Fruit fly (Drosophila melanogaster) whole organism, prepupa: ENCODE measurements around the gene CG18581.

ENCODE experiments used
- CG10631 ChIP-seq: fragments of 200-800 bp; sonication (Bioruptor generic); optimal IDR thresholded peaks from 2 replicates; lab custom pipeline; 2016; ENCODE audit warnings: missing biosample characterization, missing genetic modification characterization
- CG10669 ChIP-seq: fragments of 200-800 bp; sonication (Bioruptor generic); optimal IDR thresholded peaks from 3 replicates; lab custom pipeline; 2018; ENCODE audit warnings: missing biosample characterization, mild to moderate bottlenecking, missing genetic modification characterization, moderate library complexity
- CG11294 ChIP-seq: fragments of 200-800 bp; sonication (Bioruptor generic); IDR thresholded peaks from 2 replicates; pipeline ENCODE4 v1.3.6; 2022; ENCODE audit warnings: missing biosample characterization, missing genetic modification characterization
- CG11762 ChIP-seq: fragments of 200-800 bp; sonication (Bioruptor generic); optimal IDR thresholded peaks from 3 replicates; lab custom pipeline; 2016; ENCODE audit warnings: missing biosample characterization, missing genetic modification characterization; ENCODE audit not compliant: insufficient read depth
- CG15336 ChIP-seq: fragments of 200-800 bp; sonication (Bioruptor generic); IDR thresholded peaks from 2 replicates; pipeline ENCODE4 v1.3.6; 2022; ENCODE audit warnings: missing biosample characterization, missing genetic modification characterization
- CG1621 ChIP-seq: fragments of 200-800 bp; sonication (Bioruptor generic); optimal IDR thresholded peaks from 3 replicates; lab custom pipeline; 2018; ENCODE audit warnings: missing biosample characterization, mild to moderate bottlenecking, missing genetic modification characterization
- CG16779 ChIP-seq: fragments of 200-800 bp; sonication (Bioruptor generic); optimal IDR thresholded peaks from 3 replicates; lab custom pipeline; 2017; ENCODE audit warnings: missing biosample characterization, mild to moderate bottlenecking, missing genetic modification characterization
- CG3032 ChIP-seq: fragments of 200-800 bp; optimal IDR thresholded peaks from 2 replicates; lab custom pipeline; 2019; ENCODE audit warnings: missing biosample characterization, mild to moderate bottlenecking, missing genetic modification characterization, moderate library complexity
- CG31627 ChIP-seq: fragments of 200-800 bp; sonication (Bioruptor generic); optimal IDR thresholded peaks from 3 replicates; lab custom pipeline; 2016; ENCODE audit warnings: missing biosample characterization, missing genetic modification characterization
- CG32006 ChIP-seq: fragments of 200-800 bp; sonication (Bioruptor generic); optimal IDR thresholded peaks from 3 replicates; lab custom pipeline; 2017; ENCODE audit warnings: missing biosample characterization, mild to moderate bottlenecking, missing genetic modification characterization
- CG34406 ChIP-seq: fragments of 200-800 bp; sonication (Bioruptor generic); optimal IDR thresholded peaks from 3 replicates; lab custom pipeline; 2016; ENCODE audit warnings: missing biosample characterization, missing genetic modification characterization
- CG3919 ChIP-seq: fragments of 200-800 bp; sonication (Bioruptor generic); optimal IDR thresholded peaks from 3 replicates; lab custom pipeline; 2016; ENCODE audit warnings: missing biosample characterization, missing genetic modification characterization
- CG6163 ChIP-seq: fragments of 200-800 bp; sonication (Bioruptor generic); IDR thresholded peaks from 3 replicates; pipeline ENCODE4 v1.3.6; 2022; ENCODE audit warnings: missing biosample characterization, missing genetic modification characterization
- CG6792 ChIP-seq: fragments of 200-800 bp; sonication (Bioruptor generic); optimal IDR thresholded peaks from 3 replicates; lab custom pipeline; 2016; ENCODE audit warnings: missing biosample characterization, missing genetic modification characterization
- CG6808 ChIP-seq: fragments of 200-800 bp; sonication (Bioruptor generic); optimal IDR thresholded peaks from 3 replicates; lab custom pipeline; 2017; ENCODE audit warnings: missing biosample characterization, missing genetic modification characterization, mild to moderate bottlenecking, moderate library complexity, missing genetic modification reagents
- CG6854 ChIP-seq: fragments of 200-800 bp; sonication (Bioruptor generic); optimal IDR thresholded peaks from 2 replicates; lab custom pipeline; 2017; ENCODE audit warnings: missing biosample characterization, mild to moderate bottlenecking, missing genetic modification characterization
- CG8119 ChIP-seq: fragments of 200-800 bp; sonication (Bioruptor generic); IDR thresholded peaks from 3 replicates; pipeline ENCODE4 v1.3.6; 2022; ENCODE audit warnings: missing biosample characterization, missing genetic modification characterization
- CG8319 ChIP-seq: fragments of 200-800 bp; sonication (Bioruptor generic); optimal IDR thresholded peaks from 3 replicates; lab custom pipeline; 2016; ENCODE audit warnings: missing biosample characterization, missing genetic modification characterization
- CG9139 ChIP-seq: fragments of 200-800 bp; sonication (Bioruptor generic); optimal IDR thresholded peaks from 3 replicates; lab custom pipeline; 2017; ENCODE audit warnings: missing biosample characterization, mild to moderate bottlenecking, missing genetic modification characterization
- Eip75B ChIP-seq: fragments of 200-800 bp; sonication (Bioruptor generic); optimal IDR thresholded peaks from 3 replicates; lab custom pipeline; 2016; ENCODE audit warnings: missing biosample characterization, missing genetic modification characterization
- Eip78C ChIP-seq: fragments of 200-800 bp; sonication (Bioruptor generic); peaks from one replicate; lab custom pipeline; 2016; ENCODE audit warnings: missing biosample characterization, missing genetic modification characterization
- Eip93F ChIP-seq: fragments of 200-800 bp; sonication (Bioruptor generic); optimal IDR thresholded peaks from 2 replicates; lab custom pipeline; 2016; ENCODE audit warnings: missing biosample characterization, mild to moderate bottlenecking, missing genetic modification characterization
- Ets21C ChIP-seq: fragments of 200-800 bp; sonication (Bioruptor generic); optimal IDR thresholded peaks from 3 replicates; lab custom pipeline; 2016; ENCODE audit warnings: missing biosample characterization, missing genetic modification characterization
- Ets96B ChIP-seq: fragments of 200-800 bp; optimal IDR thresholded peaks from 2 replicates; lab custom pipeline; 2019; ENCODE audit warnings: missing biosample characterization, mild to moderate bottlenecking, missing genetic modification characterization, moderate library complexity
- Gug ChIP-seq: fragments of 200-800 bp; sonication (Bioruptor generic); IDR thresholded peaks from 2 replicates; pipeline ENCODE4 v1.3.6; 2022; ENCODE audit warnings: missing biosample characterization, missing genetic modification characterization
- Hr38 ChIP-seq: sonication (Bioruptor generic); optimal IDR thresholded peaks from 2 replicates; lab custom pipeline; 2016; ENCODE audit warnings: missing biosample characterization, missing genetic modification characterization
- Hr39 ChIP-seq: fragments of 200-800 bp; sonication (Bioruptor generic); optimal IDR thresholded peaks from 2 replicates; lab custom pipeline; 2016; ENCODE audit warnings: missing biosample characterization, missing genetic modification characterization
- Hr4 ChIP-seq: fragments of 200-800 bp; sonication (Bioruptor generic); optimal IDR thresholded peaks from 3 replicates; lab custom pipeline; 2016; ENCODE audit warnings: missing biosample characterization, missing genetic modification characterization
- Lpt ChIP-seq: fragments of 200-800 bp; sonication (Bioruptor generic); optimal IDR thresholded peaks from 3 replicates; lab custom pipeline; 2016; ENCODE audit warnings: missing biosample characterization, missing genetic modification characterization
- OdsH ChIP-seq: fragments of 200-800 bp; sonication (Bioruptor generic); optimal IDR thresholded peaks from 3 replicates; lab custom pipeline; 2016; ENCODE audit warnings: missing biosample characterization, missing genetic modification characterization
- Smox ChIP-seq: fragments of 200-800 bp; sonication (Bioruptor generic); optimal IDR thresholded peaks from 3 replicates; lab custom pipeline; 2016; ENCODE audit warnings: missing biosample characterization, missing genetic modification characterization
- Sox14 ChIP-seq: fragments of 200-800 bp; sonication (Bioruptor generic); optimal IDR thresholded peaks from 3 replicates; lab custom pipeline; 2016; ENCODE audit warnings: missing biosample characterization, missing genetic modification characterization
- acj6 ChIP-seq: fragments of 200-800 bp; sonication (Bioruptor generic); optimal IDR thresholded peaks from 3 replicates; lab custom pipeline; 2016; ENCODE audit warnings: missing biosample characterization, missing genetic modification characterization
- cyc ChIP-seq: fragments of 200-800 bp; sonication (Bioruptor generic); optimal IDR thresholded peaks from 3 replicates; lab custom pipeline; 2016; ENCODE audit warnings: missing biosample characterization, missing genetic modification characterization
- dac ChIP-seq: fragments of 200-800 bp; sonication (Bioruptor generic); optimal IDR thresholded peaks from 2 replicates; lab custom pipeline; 2017; ENCODE audit warnings: missing biosample characterization, mild to moderate bottlenecking, missing genetic modification characterization
- eg ChIP-seq: fragments of 200-800 bp; sonication (Bioruptor generic); IDR thresholded peaks from 3 replicates; pipeline ENCODE4 v1.3.6; 2022; ENCODE audit warnings: missing biosample characterization, missing genetic modification characterization
- fd59A ChIP-seq: fragments of 200-800 bp; sonication (Bioruptor generic); optimal IDR thresholded peaks from 2 replicates; lab custom pipeline; 2017; ENCODE audit warnings: missing biosample characterization, mild to moderate bottlenecking, missing genetic modification characterization, missing genetic modification reagents
- fd85E ChIP-seq: fragments of 200-800 bp; sonication (Bioruptor generic); optimal IDR thresholded peaks from 3 replicates; lab custom pipeline; 2016; ENCODE audit warnings: missing biosample characterization, missing genetic modification characterization
- fkh ChIP-seq: fragments of 200-800 bp; sonication (Bioruptor generic); optimal IDR thresholded peaks from 3 replicates; lab custom pipeline; 2017; ENCODE audit warnings: missing biosample characterization, mild to moderate bottlenecking, missing genetic modification characterization, moderate library complexity
- lz ChIP-seq: fragments of 200-800 bp; sonication (Bioruptor generic); optimal IDR thresholded peaks from 3 replicates; lab custom pipeline; 2016; ENCODE audit warnings: missing biosample characterization, missing genetic modification characterization
- net ChIP-seq: fragments of 200-800 bp; sonication (Bioruptor generic); optimal IDR thresholded peaks from 3 replicates; lab custom pipeline; 2016; ENCODE audit warnings: missing biosample characterization, missing genetic modification characterization
- pdm3 ChIP-seq: fragments of 200-800 bp; sonication (Bioruptor generic); optimal IDR thresholded peaks from 3 replicates; lab custom pipeline; 2016; ENCODE audit warnings: missing biosample characterization, missing genetic modification characterization
- salr ChIP-seq, 2 experiments: fragments of 200-800 bp; sonication (Bioruptor generic); optimal IDR thresholded peaks; 3 replicates each; lab custom pipeline; 2016 to 2018; ENCODE audit warnings: missing biosample characterization in 2 of 2, missing genetic modification characterization in 2 of 2, mild to moderate bottlenecking in 1 of 2
- spab ChIP-seq: fragments of 200-800 bp; sonication (Bioruptor generic); optimal IDR thresholded peaks from 2 replicates; lab custom pipeline; 2017; ENCODE audit warnings: missing biosample characterization, mild to moderate bottlenecking, missing genetic modification characterization, missing genetic modification reagents
- ss ChIP-seq, 2 experiments: fragments of 200-800 bp; sonication (Bioruptor generic); optimal IDR thresholded peaks; 2 replicates in 1 of 2; 3 replicates in 1 of 2; lab custom pipeline; 2017 to 2018; ENCODE audit warnings: mild to moderate bottlenecking in 2 of 2, missing biosample characterization in 2 of 2, missing genetic modification characterization in 2 of 2, moderate library complexity in 1 of 2
- svp ChIP-seq: fragments of 200-800 bp; sonication (Bioruptor generic); peaks from one replicate; lab custom pipeline; 2016; ENCODE audit warnings: missing biosample characterization, missing genetic modification characterization
- topi ChIP-seq: fragments of 200-800 bp; sonication (Bioruptor generic); optimal IDR thresholded peaks from 3 replicates; lab custom pipeline; 2016; ENCODE audit warnings: missing biosample characterization, missing genetic modification characterization
- vri ChIP-seq: fragments of 200-800 bp; sonication (Bioruptor generic); optimal IDR thresholded peaks from 3 replicates; lab custom pipeline; 2016; ENCODE audit warnings: missing biosample characterization, mild to moderate bottlenecking, missing genetic modification characterization

Gene CG18581

DNA sequence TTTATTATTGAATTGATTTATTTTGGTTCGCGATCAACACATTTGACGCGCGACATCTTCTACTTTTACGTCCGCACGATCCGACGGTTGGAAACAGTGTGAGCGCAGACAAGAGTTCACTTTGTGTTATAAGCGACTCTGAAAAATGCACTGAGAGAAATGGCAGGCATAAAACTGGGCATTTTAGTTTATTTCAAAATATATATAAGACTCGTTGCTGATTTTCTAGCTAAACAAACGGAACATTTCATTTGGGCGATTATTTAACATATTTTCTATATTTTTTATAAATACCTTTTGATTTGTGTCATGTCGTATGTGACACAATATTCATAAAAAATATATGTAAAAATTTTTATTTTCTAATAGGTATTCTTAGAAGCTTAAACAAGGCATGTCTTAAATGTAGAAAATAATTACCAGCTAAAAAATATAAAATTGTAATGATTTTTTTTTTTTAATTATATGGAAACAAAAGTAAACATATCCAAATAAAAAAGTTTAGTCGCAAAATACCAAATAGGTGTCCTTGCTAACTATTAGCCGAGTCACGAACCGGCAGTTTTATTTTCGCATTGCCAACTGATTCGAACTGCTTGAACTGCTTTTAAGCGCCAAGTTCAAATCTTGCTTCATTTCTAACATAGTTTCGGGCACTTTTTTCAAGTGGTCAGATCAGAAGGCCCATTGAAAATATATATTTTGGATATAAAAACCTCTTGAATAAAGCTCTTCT, 35.9 kb downstream of the CG18581 start, which contains the start of gene Reck (continued):
- TF ChIP-seq cyc (peak; percentile 68), CG32006 (GFP tag; lab: Kevin White, UChicago) (peak; percentile 85), CG6792 (GFP tag; lab: Kevin White, UChicago) (peak; percentile 74), Eip78C (peak; percentile 98), spab (GFP tag; lab: Kevin White, UChicago) (peak; percentile 80), CG6854 (GFP tag; lab: Kevin White, UChicago) (no peak), CG9139 (GFP tag; lab: Kevin White, UChicago) (peak; percentile 78), net (GFP tag; lab: Kevin White, UChicago) (peak; percentile 93), CG10631 (GFP tag; lab: Kevin White, UChicago) (peak; percentile 88), CG1621 (tag; lab: Kevin White, UChicago) (peak; percentile 78)

DNA sequence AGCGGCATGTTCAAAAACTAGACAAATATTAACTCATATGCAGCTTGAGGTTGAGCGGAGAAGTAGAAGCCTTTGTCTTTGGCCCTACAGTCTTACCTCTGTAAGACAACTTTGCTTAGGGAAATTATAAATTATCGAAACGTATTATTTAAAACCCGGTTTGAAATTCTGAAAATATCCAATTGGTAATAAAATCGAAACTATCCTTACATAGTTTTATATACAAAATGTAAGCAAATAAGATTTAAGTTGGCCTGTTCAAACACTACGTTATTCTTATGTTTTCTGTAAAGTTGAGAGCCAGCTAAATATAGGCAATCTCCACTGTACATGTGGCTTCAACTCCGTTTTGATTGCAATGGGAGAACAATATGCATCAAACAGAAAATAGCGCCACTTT, 36.7 kb downstream of the CG18581 start:
- TF ChIP-seq Eip93F (GFP tag; lab: Kevin White, UChicago): no peak
- TF ChIP-seq vri (GFP tag; lab: Kevin White, UChicago): no peak
- TF ChIP-seq cyc: peak; percentile 2
- TF ChIP-seq Sox14: peak; percentile 40
- TF ChIP-seq pdm3: peak; percentile 39
- TF ChIP-seq Eip75B: peak; percentile 13
- TF ChIP-seq CG8319: no peak
- TF ChIP-seq salr (GFP tag; optimal IDR thresholded peaks at IDR 0.05; lab: Kevin White, UChicago): peak in 1 of 2 experiments; percentile 31
- no peak for TF ChIP-seq Ets21C
- peak; percentile 62 for TF ChIP-seq CG6808 (GFP tag; lab: Kevin White, UChicago)
- peak; percentile 21 for TF ChIP-seq fd59A (GFP tag; lab: Kevin White, UChicago)
- no peak for TF ChIP-seq dac (GFP tag; lab: Kevin White, UChicago)
- TF ChIP-seq svp (GFP tag; lab: Kevin White, UChicago): peak; percentile 51
- no peak for TF ChIP-seq CG6163 (GFP tag; lab: Robert Waterston, UW)
- no peak for TF ChIP-seq net (GFP tag; lab: Kevin White, UChicago)
- TF ChIP-seq ss (GFP tag; optimal IDR thresholded peaks at IDR 0.05; lab: Kevin White, UChicago): peak; percentile 23 to 62
- peak; percentile 8 for TF ChIP-seq CG16779 (tag; lab: Kevin White, UChicago)
- TF ChIP-seq OdsH: peak; percentile 12
- TF ChIP-seq CG34406 (GFP tag; lab: Kevin White, UChicago): peak; percentile 8
- peak; percentile 52; the same call in 2 of the 3 replicates for TF ChIP-seq CG8119
- TF ChIP-seq Hr38 (GFP tag; lab: Kevin White, UChicago): no peak
- TF ChIP-seq Gug (GFP tag; lab: Robert Waterston, UW): no peak
- peak; percentile 41 for TF ChIP-seq Hr4
- peak; percentile 15 for TF ChIP-seq lz (GFP tag; lab: Kevin White, UChicago)
- TF ChIP-seq Ets96B (tag; lab: Kevin White, UChicago): peak; percentile 67
- peak; percentile 61 for TF ChIP-seq CG10669 (GFP tag; lab: Kevin White, UChicago)
- peak; percentile 3 for TF ChIP-seq topi
- no peak for TF ChIP-seq CG3919 (GFP tag; lab: Kevin White, UChicago)
- TF ChIP-seq CG11762 (GFP tag; lab: Kevin White, UChicago): peak; percentile 30
- TF ChIP-seq CG6854 (GFP tag; lab: Kevin White, UChicago): no peak
- 0 out of 3 replicates have a peak, but pooled peaks have one; percentile 28 for TF ChIP-seq eg (GFP tag; lab: Robert Waterston, UW)
- TF ChIP-seq fkh (GFP tag; lab: Kevin White, UChicago): no peak
- peak; percentile 64 for TF ChIP-seq CG3032 (tag; lab: Kevin White, UChicago)
- no peak for TF ChIP-seq Smox (GFP tag; lab: Kevin White, UChicago)
- TF ChIP-seq CG1621 (tag; lab: Kevin White, UChicago): peak; percentile 47
- no peak for TF ChIP-seq CG31627 (GFP tag; lab: Kevin White, UChicago)
- peak; percentile 26; the same call in 1 of the 2 replicates for TF ChIP-seq CG15336 (GFP tag; lab: Robert Waterston, UW)
- no peak for TF ChIP-seq CG11294 (GFP tag; lab: Robert Waterston, UW)
- peak; percentile 39 for TF ChIP-seq acj6 (GFP tag; lab: Kevin White, UChicago)
- TF ChIP-seq Hr39 (GFP tag; lab: Kevin White, UChicago): peak; percentile 12
- TF ChIP-seq fd85E (GFP tag; lab: Kevin White, UChicago): no peak
- peak; percentile 75 for TF ChIP-seq Eip78C
- no peak for TF ChIP-seq Lpt
